Fruit fly (Drosophila melanogaster) ovary, adult (tissue): ENCODE results near the gene wb.

Source experiments
- CG17801 ChIP-seq: fragments of 200-800 bp; optimal IDR thresholded peaks from 2 replicates; lab custom pipeline; 2019; ENCODE audit warnings: missing biosample characterization, mild to moderate bottlenecking, missing genetic modification characterization, moderate library complexity; ENCODE audit not compliant: partially characterized antibody

The wb gene

dm6 chr2L:14374024-14374423 is 111.2 kb downstream of the wb start:
- no peak for TF ChIP-seq CG17801 (GFP tag; lab: Kevin White, UChicago)

- TF ChIP-seq CG17801 (GFP tag; lab: Kevin White, UChicago), result no peak
Observed at dm6 chr2L:14376484-14377254, 113.8 kb downstream of the wb start.
